Worm (Caenorhabditis elegans) whole organism, young adult: Measurements from ENCODE around the gene trap-3.

Source experiments
- egl-18 ChIP-seq: fragments of 200-800 bp; sonication (Bioruptor generic); IDR thresholded peaks from 2 replicates; pipeline ENCODE4 v1.3.6; 2022; ENCODE audit warnings: missing genetic modification reagents, missing genetic modification characterization, missing compliant biosample characterization
- zfh-2 ChIP-seq: fragments of 200-800 bp; sonication (Bioruptor generic); conservative IDR thresholded peaks from 2 replicates; pipeline ENCODE4 v1.3.6; 2022; ENCODE audit warnings: missing genetic modification reagents, missing genetic modification characterization, missing compliant biosample characterization

trap-3 gene

ce11 chrIV:2434366-2434765 is 45.1 kb downstream of the trap-3 start:
- peak; percentile 67 for TF ChIP-seq zfh-2
- TF ChIP-seq egl-18 (GFP tag; lab: Robert Waterston, UW), result no peak
